Worm (Caenorhabditis elegans) whole organism, late embryonic: ENCODE results near the gene T04C12.1.

Experiments
- C08G9.2 ChIP-seq: sonication (generic microtip); optimal IDR thresholded peaks from 2 replicates; lab custom pipeline; 2016; ENCODE audit warnings: mild to moderate bottlenecking, missing genetic modification characterization, moderate library complexity, missing compliant biosample characterization
- C38D4.7 ChIP-seq: fragments of 200-800 bp; sonication (Bioruptor generic); optimal IDR thresholded peaks from 2 replicates; lab custom pipeline; 2018; ENCODE audit warnings: mild to moderate bottlenecking, missing genetic modification characterization, moderate library complexity, missing compliant biosample characterization
- F13H6.1 ChIP-seq: sonication (generic microtip); optimal IDR thresholded peaks from 2 replicates; lab custom pipeline; 2016; ENCODE audit warnings: missing genetic modification characterization, missing compliant biosample characterization
- K02D7.2 ChIP-seq: sonication (generic microtip); optimal IDR thresholded peaks from 2 replicates; lab custom pipeline; 2017; ENCODE audit warnings: mild to moderate bottlenecking, missing genetic modification characterization, missing compliant biosample characterization
- K09A11.1 ChIP-seq: sonication (generic microtip); optimal IDR thresholded peaks from 2 replicates; lab custom pipeline; 2017; ENCODE audit warnings: antibody characterized with exemption, mild to moderate bottlenecking, missing genetic modification characterization, missing compliant biosample characterization; ENCODE audit not compliant: insufficient read depth
- Y22D7AL.16 ChIP-seq: sonication (generic microtip); optimal IDR thresholded peaks from 2 replicates; lab custom pipeline; 2016; ENCODE audit warnings: missing genetic modification characterization, missing compliant biosample characterization
- ceh-18 ChIP-seq: sonication (generic microtip); optimal IDR thresholded peaks from 2 replicates; lab custom pipeline; 2016; ENCODE audit warnings: missing genetic modification characterization, missing compliant biosample characterization
- ceh-19 ChIP-seq: fragments of 200-800 bp; sonication (Bioruptor generic); optimal IDR thresholded peaks from 2 replicates; lab custom pipeline; 2018; ENCODE audit warnings: mild to moderate bottlenecking, missing genetic modification characterization, missing compliant biosample characterization
- ceh-22 ChIP-seq: sonication (generic microtip); optimal IDR thresholded peaks from 2 replicates; lab custom pipeline; 2017; ENCODE audit warnings: missing biosample characterization, missing genetic modification characterization
- ceh-31 ChIP-seq: sonication (generic microtip); optimal IDR thresholded peaks from 2 replicates; lab custom pipeline; 2016; ENCODE audit warnings: missing genetic modification characterization, missing compliant biosample characterization
- ceh-34 ChIP-seq: sonication (generic microtip); optimal IDR thresholded peaks from 2 replicates; lab custom pipeline; 2016; ENCODE audit warnings: mild to moderate bottlenecking, missing genetic modification characterization, missing compliant biosample characterization
- ceh-45 ChIP-seq: fragments of 200-800 bp; sonication (Bioruptor generic); IDR thresholded peaks from 2 replicates; pipeline ENCODE4 v1.3.6; 2022; ENCODE audit warnings: missing genetic modification reagents, missing genetic modification characterization, missing compliant biosample characterization
- ceh-9 ChIP-seq: sonication (generic microtip); optimal IDR thresholded peaks from 2 replicates; lab custom pipeline; 2016; ENCODE audit warnings: mild to moderate bottlenecking, missing genetic modification characterization, inconsistent platforms, missing compliant biosample characterization
- che-1 ChIP-seq: sonication (generic microtip); optimal IDR thresholded peaks from 2 replicates; lab custom pipeline; 2016; ENCODE audit warnings: mild to moderate bottlenecking, missing genetic modification characterization, missing compliant biosample characterization
- dmd-4 ChIP-seq: sonication (generic microtip); optimal IDR thresholded peaks from 2 replicates; lab custom pipeline; 2016; ENCODE audit warnings: borderline replicate concordance, missing genetic modification characterization, missing compliant biosample characterization
- dve-1 ChIP-seq: sonication (generic microtip); optimal IDR thresholded peaks from 2 replicates; lab custom pipeline; 2017; ENCODE audit warnings: antibody characterized with exemption, mild to moderate bottlenecking, missing genetic modification characterization, missing compliant biosample characterization
- elt-2 ChIP-seq: sonication (generic microtip); optimal IDR thresholded peaks from 2 replicates; lab custom pipeline; 2016; ENCODE audit warnings: missing genetic modification reagents, missing genetic modification characterization, missing compliant biosample characterization
- elt-4 ChIP-seq: sonication (generic microtip); optimal IDR thresholded peaks from 2 replicates; lab custom pipeline; 2016; ENCODE audit warnings: missing genetic modification characterization, missing compliant biosample characterization
- ets-4 ChIP-seq: sonication (generic microtip); optimal IDR thresholded peaks from 2 replicates; lab custom pipeline; 2016; ENCODE audit warnings: missing genetic modification characterization, missing compliant biosample characterization
- eyg-1 ChIP-seq: sonication (generic microtip); optimal IDR thresholded peaks from 2 replicates; lab custom pipeline; 2016; ENCODE audit warnings: missing genotype, missing genetic modification characterization, missing compliant biosample characterization
- fkh-6 ChIP-seq: sonication (generic microtip); optimal IDR thresholded peaks from 2 replicates; lab custom pipeline; 2016; ENCODE audit warnings: missing genetic modification characterization, missing compliant biosample characterization
- gmeb-2 ChIP-seq: sonication (generic microtip); optimal IDR thresholded peaks from 2 replicates; lab custom pipeline; 2016; ENCODE audit warnings: missing genetic modification characterization, inconsistent platforms, missing compliant biosample characterization
- hlh-13 ChIP-seq: fragments of 200-800 bp; sonication (Bioruptor generic); optimal IDR thresholded peaks from 2 replicates; lab custom pipeline; 2018; ENCODE audit warnings: mild to moderate bottlenecking, missing genetic modification characterization, missing compliant biosample characterization
- hlh-6 ChIP-seq: sonication (generic microtip); optimal IDR thresholded peaks from 2 replicates; lab custom pipeline; 2016; ENCODE audit warnings: missing genotype, missing genetic modification characterization, missing compliant biosample characterization
- hlh-8 ChIP-seq: sonication (generic microtip); optimal IDR thresholded peaks from 2 replicates; lab custom pipeline; 2016; ENCODE audit warnings: missing genotype, missing genetic modification characterization, missing compliant biosample characterization
- lin-11 ChIP-seq: fragments of 200-800 bp; sonication (Bioruptor generic); optimal IDR thresholded peaks from 2 replicates; lab custom pipeline; 2018; ENCODE audit warnings: mild to moderate bottlenecking, missing genetic modification characterization, missing compliant biosample characterization
- mec-3 ChIP-seq: sonication (generic microtip); optimal IDR thresholded peaks from 2 replicates; lab custom pipeline; 2016; ENCODE audit warnings: borderline replicate concordance, missing genetic modification characterization, missing compliant biosample characterization
- nhr-232 ChIP-seq: sonication (generic microtip); optimal IDR thresholded peaks from 2 replicates; lab custom pipeline; 2016; ENCODE audit warnings: missing genetic modification characterization, missing compliant biosample characterization
- npax-4 ChIP-seq: sonication (generic microtip); optimal IDR thresholded peaks from 2 replicates; lab custom pipeline; 2016; ENCODE audit warnings: missing genetic modification characterization, missing compliant biosample characterization
- odd-2 ChIP-seq: sonication (generic microtip); optimal IDR thresholded peaks from 2 replicates; lab custom pipeline; 2017; ENCODE audit warnings: antibody characterized with exemption, mild to moderate bottlenecking, missing genetic modification characterization, missing compliant biosample characterization
- pag-3 ChIP-seq: sonication (generic microtip); optimal IDR thresholded peaks from 2 replicates; lab custom pipeline; 2016; ENCODE audit warnings: missing compliant biosample characterization, missing genetic modification characterization, borderline replicate concordance
- pha-2 ChIP-seq: sonication (generic microtip); optimal IDR thresholded peaks from 2 replicates; lab custom pipeline; 2017; ENCODE audit warnings: mild to moderate bottlenecking, missing genetic modification characterization, missing compliant biosample characterization
- pha-4 ChIP-seq: fragments of 150-350 bp; optimal IDR thresholded peaks from 2 replicates; lab custom pipeline; 2018; ENCODE audit warnings: missing biosample characterization, missing genetic modification reagents, missing genetic modification characterization
- ref-2 ChIP-seq: sonication (generic microtip); optimal IDR thresholded peaks from 2 replicates; lab custom pipeline; 2016; ENCODE audit warnings: missing genetic modification characterization, missing compliant biosample characterization
- sox-2 ChIP-seq: fragments of 200-800 bp; sonication (Bioruptor generic); IDR thresholded peaks from 2 replicates; pipeline ENCODE4 v1.3.6; 2022; ENCODE audit warnings: missing genetic modification reagents, missing genetic modification characterization, missing compliant biosample characterization
- sox-4 ChIP-seq: sonication (generic microtip); optimal IDR thresholded peaks from 2 replicates; lab custom pipeline; 2017; ENCODE audit warnings: mild to moderate bottlenecking, missing genetic modification characterization, inconsistent platforms, missing compliant biosample characterization
- syd-9 ChIP-seq: sonication (generic microtip); optimal IDR thresholded peaks from 2 replicates; lab custom pipeline; 2016; ENCODE audit warnings: mild to moderate bottlenecking, missing genetic modification characterization, moderate library complexity, missing compliant biosample characterization
- tbx-7 ChIP-seq: sonication (generic microtip); optimal IDR thresholded peaks from 2 replicates; lab custom pipeline; 2016; ENCODE audit warnings: missing genotype, missing genetic modification characterization, missing compliant biosample characterization
- ttx-3 ChIP-seq: sonication (generic microtip); optimal IDR thresholded peaks from 2 replicates; lab custom pipeline; 2016; ENCODE audit warnings: missing genetic modification reagents, missing genetic modification characterization, missing compliant biosample characterization
- unc-3 ChIP-seq, 2 experiments: fragments of 200-800 bp in 1 of 2; sonication (Bioruptor generic) in 1 of 2; sonication (generic microtip) in 1 of 2; conservative IDR thresholded peaks in 1 of 2; optimal IDR thresholded peaks in 1 of 2; 2 replicates each; pipeline versions ENCODE4 v1.3.6 to Lab custom; 2016 to 2022; ENCODE audit warnings: missing compliant biosample characterization in 2 of 2, missing genetic modification characterization in 2 of 2, missing genetic modification reagents in 1 of 2
- unc-42 ChIP-seq: sonication (generic microtip); optimal IDR thresholded peaks from 2 replicates; lab custom pipeline; 2016; ENCODE audit warnings: missing genotype, missing genetic modification characterization, missing compliant biosample characterization
- unc-55 ChIP-seq: sonication (generic microtip); optimal IDR thresholded peaks from 2 replicates; lab custom pipeline; 2017; ENCODE audit warnings: missing biosample characterization, missing genetic modification reagents, missing genetic modification characterization
- unc-86 ChIP-seq: sonication (generic microtip); optimal IDR thresholded peaks from 2 replicates; lab custom pipeline; 2016; ENCODE audit warnings: missing genetic modification characterization, missing compliant biosample characterization

T04C12.1 gene

DNA sequence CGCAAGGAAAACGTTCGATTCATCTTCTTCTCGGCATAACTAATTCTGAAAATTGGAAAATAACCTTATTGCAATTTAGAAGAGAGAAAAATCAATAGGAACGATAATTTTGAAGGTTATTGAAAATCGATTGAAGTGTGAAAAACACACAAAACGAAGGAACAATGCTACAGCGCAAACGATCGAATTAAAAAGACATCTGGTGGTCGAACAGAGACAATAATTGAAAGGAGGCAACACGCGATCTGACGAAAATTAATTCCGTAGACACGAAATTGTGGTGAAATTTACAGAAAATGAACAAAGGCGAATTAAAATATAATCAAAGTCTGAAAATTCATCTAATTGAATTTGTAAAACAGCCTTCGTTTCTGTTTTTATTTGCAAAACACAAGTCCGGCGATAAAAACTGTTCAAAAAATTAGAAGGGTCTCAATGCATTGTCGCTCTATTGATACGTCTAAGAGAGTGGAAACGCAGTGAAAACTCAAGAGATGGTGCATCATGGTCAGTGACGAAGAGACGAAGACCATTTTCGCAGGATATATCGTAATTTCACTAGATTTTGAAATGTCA is 19.6 kb downstream of the T04C12.1 start, which contains the start of gene pak-2 (continued):
- TF ChIP-seq hlh-6 (tag; lab: Kevin White, UChicago), result peak; percentile 73
- peak; percentile 47 for TF ChIP-seq ttx-3 (tag; lab: Kevin White, UChicago)
- peak; percentile 44 for TF ChIP-seq che-1 (tag; lab: Kevin White, UChicago)
- peak; percentile 45 for TF ChIP-seq syd-9 (tag; lab: Kevin White, UChicago)
- peak; percentile 84 for TF ChIP-seq ceh-34 (tag; lab: Kevin White, UChicago)
- TF ChIP-seq ceh-31, result peak; percentile 100
- TF ChIP-seq elt-2, result peak; percentile 90
- TF ChIP-seq ceh-19 (GFP tag; lab: Kevin White, UChicago), result peak; percentile 59
- TF ChIP-seq lin-11 (tag; lab: Kevin White, UChicago), result no peak
- TF ChIP-seq ceh-18 (tag; lab: Kevin White, UChicago), result peak; percentile 83
- TF ChIP-seq C38D4.7 (GFP tag; lab: Kevin White, UChicago), result peak; percentile 14
- peak; percentile 96 for TF ChIP-seq C08G9.2
- peak; percentile 19 for TF ChIP-seq dve-1 (tag; lab: Kevin White, UChicago)
- TF ChIP-seq pag-3 (tag; lab: Kevin White, UChicago), result no peak
- TF ChIP-seq unc-3 (GFP tag; conservative IDR thresholded peaks at IDR 0.05; lab: Robert Waterston, UW), result no peak
- TF ChIP-seq unc-3 (tag; optimal IDR thresholded peaks at IDR 0.05; lab: Kevin White, UChicago), result peak; percentile 77
- peak; percentile 83 for TF ChIP-seq hlh-8 (tag; lab: Kevin White, UChicago)
- no peak for TF ChIP-seq unc-55
- TF ChIP-seq ceh-45 (GFP tag; lab: Robert Waterston, UW), result no peak
- no peak for TF ChIP-seq pha-4 (tag; lab: Kevin White, UChicago)
- peak; percentile 91 for TF ChIP-seq F13H6.1 (tag; lab: Kevin White, UChicago)
- TF ChIP-seq sox-2 (GFP tag; lab: Robert Waterston, UW), result no peak
- TF ChIP-seq npax-4 (tag; lab: Kevin White, UChicago), result no peak
- TF ChIP-seq unc-42 (tag; lab: Kevin White, UChicago), result peak; percentile 92
- TF ChIP-seq fkh-6 (tag; lab: Kevin White, UChicago), result peak; percentile 75
- peak; percentile 44 for TF ChIP-seq pha-2 (tag; lab: Kevin White, UChicago)
- TF ChIP-seq dmd-4, result peak; percentile 34
- no peak for TF ChIP-seq K09A11.1
- no peak for TF ChIP-seq elt-4 (tag; lab: Kevin White, UChicago)
- TF ChIP-seq ceh-9, result no peak
- peak; percentile 0 for TF ChIP-seq sox-4
- no peak for TF ChIP-seq odd-2 (tag; lab: Kevin White, UChicago)
- no peak for TF ChIP-seq nhr-232 (tag; lab: Kevin White, UChicago)
- peak; percentile 39 for TF ChIP-seq gmeb-2 (tag; lab: Kevin White, UChicago)
- TF ChIP-seq Y22D7AL.16, result no peak
- TF ChIP-seq unc-86 (tag; lab: Kevin White, UChicago), result peak; percentile 61
- TF ChIP-seq K02D7.2 (tag; lab: Kevin White, UChicago), result peak; percentile 62
- peak; percentile 97 for TF ChIP-seq ets-4 (tag; lab: Kevin White, UChicago)
- TF ChIP-seq hlh-13 (GFP tag; lab: Kevin White, UChicago), result no peak
- no peak for TF ChIP-seq ceh-22 (tag; lab: Kevin White, UChicago)
- TF ChIP-seq eyg-1 (tag; lab: Kevin White, UChicago), result peak; percentile 57
- TF ChIP-seq ref-2 (tag; lab: Kevin White, UChicago), result peak; percentile 97
- TF ChIP-seq tbx-7 (tag; lab: Kevin White, UChicago), result peak; percentile 90
- peak; percentile 87 for TF ChIP-seq mec-3 (tag; lab: Kevin White, UChicago)
